Worm (Caenorhabditis elegans): ENCODE results near the gene lin-7.

Gene lin-7

DNA sequence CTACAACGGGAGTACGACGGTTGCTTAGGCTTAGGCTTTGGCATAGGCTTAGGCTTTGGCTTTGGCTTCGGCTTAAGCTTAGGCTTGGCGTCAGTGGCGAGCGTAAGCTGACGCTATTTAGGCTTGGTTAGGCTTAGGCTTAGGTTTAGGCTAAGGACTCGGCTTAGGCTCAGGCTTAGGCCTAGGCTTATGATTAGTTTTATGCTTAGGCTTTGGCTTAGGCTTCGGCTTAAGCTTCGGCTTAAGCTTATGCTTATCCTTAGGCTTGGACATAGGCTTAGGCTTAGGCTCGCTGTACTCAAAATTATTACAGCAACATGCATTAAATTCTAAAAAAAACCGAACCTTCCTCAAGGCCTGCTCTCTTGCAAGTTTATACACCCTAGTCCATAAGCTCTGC lies 25.4 kb upstream of the lin-7 start:
- TF ChIP-seq ceh-36 (tag; optimal IDR thresholded peaks at IDR 0.05) (peak; percentile 72), pes-1 (GFP tag; IDR thresholded peaks at IDR 0.05) (0 out of 2 replicates have a peak, but pooled peaks have one; percentile 18), F13C5.2 (tag; optimal IDR thresholded peaks at IDR 0.05) (no peak), hmbx-1 (tag; optimal IDR thresholded peaks at IDR 0.05) (no peak)

DNA sequence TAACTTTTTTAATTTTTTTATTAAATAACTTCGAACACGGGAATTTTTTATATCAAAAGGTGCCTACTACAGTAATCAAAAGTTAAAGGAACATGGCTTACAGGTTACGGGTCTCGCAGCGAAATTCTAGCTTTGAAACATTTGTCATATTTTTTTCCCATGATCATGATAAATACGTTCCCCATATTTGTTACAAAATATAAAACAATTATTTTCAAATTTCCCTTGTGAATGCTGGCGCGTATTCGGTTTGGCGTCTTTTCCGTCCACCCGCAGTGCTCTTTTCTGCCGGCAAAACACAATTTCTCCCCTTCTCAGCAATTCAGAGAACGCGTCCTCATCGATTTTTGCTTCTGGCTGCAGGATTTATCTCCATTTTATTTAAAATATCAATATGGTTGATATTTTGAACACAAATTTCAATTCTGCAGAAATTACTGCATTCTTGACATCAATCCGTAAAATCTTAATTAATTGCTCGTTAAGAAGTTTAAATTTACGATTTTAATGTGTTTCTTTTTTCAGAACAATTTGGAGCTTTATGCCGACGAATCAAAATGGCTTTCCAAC lies 16.1 kb upstream of the lin-7 start, which contains the start of gene imb-2:
Gene imb-2, plus strand, starts transcription at position 520 of the 570 bp plus-strand sequence.
- no peak for TF ChIP-seq ama-1 (optimal IDR thresholded peaks at IDR 0.05)
- no peak for TF ChIP-seq aly-1 (tag; optimal IDR thresholded peaks at IDR 0.05)
- no peak for TF ChIP-seq ceh-13 (GFP tag; optimal IDR thresholded peaks at IDR 0.05)
- TF ChIP-seq F13C5.2 (tag; optimal IDR thresholded peaks at IDR 0.05), result no peak
- TF ChIP-seq sea-1 (GFP tag; conservative IDR thresholded peaks at IDR 0.05), result no peak
- no peak for TF ChIP-seq hmbx-1 (tag; optimal IDR thresholded peaks at IDR 0.05)
- no peak for TF ChIP-seq ceh-36 (tag; optimal IDR thresholded peaks at IDR 0.05)
- TF ChIP-seq tra-4 (tag; optimal IDR thresholded peaks at IDR 0.05), result no peak
- no peak for TF ChIP-seq hnd-1 (tag; optimal IDR thresholded peaks at IDR 0.05)
- TF ChIP-seq B0310.2 (tag; optimal IDR thresholded peaks at IDR 0.05), result no peak
- TF ChIP-seq ets-7 (tag; optimal IDR thresholded peaks at IDR 0.05), result no peak
- TF ChIP-seq tbx-11 (GFP tag; IDR thresholded peaks at IDR 0.05), result no peak
- no peak for TF ChIP-seq hmg-4 (GFP tag; optimal IDR thresholded peaks at IDR 0.05)
- TF ChIP-seq scrt-1 (GFP tag; IDR thresholded peaks at IDR 0.05), result no peak
- no peak for TF ChIP-seq tbx-37 (GFP tag; conservative IDR thresholded peaks at IDR 0.05)
- no peak for TF ChIP-seq flt-1 (GFP tag; IDR thresholded peaks at IDR 0.05)
- TF ChIP-seq pes-1 (GFP tag; IDR thresholded peaks at IDR 0.05), result no peak

DNA sequence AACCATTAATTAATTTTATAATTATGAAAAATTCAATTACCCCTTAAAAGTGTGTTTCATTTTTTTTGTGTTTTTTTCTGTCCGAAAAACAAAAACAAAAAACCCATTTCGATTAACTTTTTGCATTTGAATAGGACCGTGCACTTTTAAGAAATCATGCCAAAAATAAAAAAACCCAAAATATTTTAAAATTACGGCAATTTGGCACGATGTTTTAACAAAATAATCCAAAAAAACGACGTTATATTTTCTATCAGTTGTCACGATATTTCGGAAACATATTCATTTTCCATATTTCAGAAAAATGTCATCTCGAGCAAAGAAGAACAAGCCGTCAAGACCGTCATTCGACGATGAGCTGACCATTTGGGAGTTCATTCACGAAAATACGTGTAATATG lies 12.5 kb upstream of the lin-7 start, which contains the start of gene tebp-1:
Gene tebp-1, plus strand, starts transcription at position 301 of the 400 bp plus-strand sequence.
- TF ChIP-seq ceh-36 (tag; optimal IDR thresholded peaks at IDR 0.05) (no peak), tbx-11 (GFP tag; IDR thresholded peaks at IDR 0.05) (no peak), B0310.2 (tag; optimal IDR thresholded peaks at IDR 0.05) (no peak), tra-4 (tag; optimal IDR thresholded peaks at IDR 0.05) (no peak), ets-7 (tag; optimal IDR thresholded peaks at IDR 0.05) (no peak), ceh-13 (GFP tag; optimal IDR thresholded peaks at IDR 0.05) (no peak), scrt-1 (GFP tag; IDR thresholded peaks at IDR 0.05) (no peak), F13C5.2 (tag; optimal IDR thresholded peaks at IDR 0.05) (no peak), tbx-37 (GFP tag; conservative IDR thresholded peaks at IDR 0.05) (no peak), pes-1 (GFP tag; IDR thresholded peaks at IDR 0.05) (no peak), sea-1 (GFP tag; conservative IDR thresholded peaks at IDR 0.05) (no peak), flt-1 (GFP tag; IDR thresholded peaks at IDR 0.05) (no peak), ama-1 (optimal IDR thresholded peaks at IDR 0.05) (no peak), hnd-1 (tag; optimal IDR thresholded peaks at IDR 0.05) (no peak), aly-1 (tag; optimal IDR thresholded peaks at IDR 0.05) (no peak), hmg-4 (GFP tag; optimal IDR thresholded peaks at IDR 0.05) (no peak)

DNA sequence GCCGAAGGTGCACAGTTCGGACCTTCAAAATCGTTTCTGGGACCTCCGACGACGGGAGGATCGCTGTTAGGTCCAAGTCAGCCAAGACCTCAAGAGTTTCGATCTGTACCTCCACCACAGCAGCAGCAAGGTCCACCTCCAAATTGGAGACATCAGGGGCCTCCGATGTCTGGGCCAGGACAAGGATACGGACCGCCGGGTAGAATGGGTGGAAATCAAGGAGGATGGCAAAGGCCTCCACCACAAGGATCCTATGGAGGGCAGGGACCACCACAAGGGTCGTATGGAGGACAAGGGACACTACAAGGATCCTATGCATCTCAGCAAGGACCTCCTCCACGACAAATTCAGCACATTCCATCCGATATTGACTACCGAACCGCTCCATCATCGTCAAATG lies 11.5 kb upstream of the lin-7 start:
- TF ChIP-seq tbx-11 (GFP tag; IDR thresholded peaks at IDR 0.05), result no peak
- no peak for TF ChIP-seq tra-4 (tag; optimal IDR thresholded peaks at IDR 0.05)
- no peak for TF ChIP-seq ceh-36 (tag; optimal IDR thresholded peaks at IDR 0.05)
- TF ChIP-seq hmg-4 (GFP tag; optimal IDR thresholded peaks at IDR 0.05), result no peak

DNA sequence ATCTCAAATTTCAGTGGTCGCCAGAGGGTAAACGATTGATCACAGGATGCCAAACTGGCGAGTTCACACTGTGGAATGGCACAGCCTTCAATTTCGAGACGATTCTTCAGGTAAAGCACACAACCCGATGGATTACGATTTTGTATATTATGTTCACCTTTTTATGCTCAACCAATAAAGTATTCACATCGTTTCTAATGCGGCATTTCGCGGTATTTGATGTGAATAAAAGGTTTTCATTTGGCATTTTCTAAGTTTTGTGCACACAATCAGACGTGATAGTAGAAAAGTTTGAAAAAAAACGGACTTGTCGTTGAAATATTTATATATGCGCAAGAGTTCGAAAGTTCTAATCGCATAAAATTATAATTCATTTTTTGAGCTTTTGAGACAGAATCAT lies 9.8 kb upstream of the lin-7 start:
- TF ChIP-seq hnd-1 (tag; optimal IDR thresholded peaks at IDR 0.05) (no peak), ceh-13 (GFP tag; optimal IDR thresholded peaks at IDR 0.05) (no peak), ama-1 (optimal IDR thresholded peaks at IDR 0.05) (no peak)

DNA sequence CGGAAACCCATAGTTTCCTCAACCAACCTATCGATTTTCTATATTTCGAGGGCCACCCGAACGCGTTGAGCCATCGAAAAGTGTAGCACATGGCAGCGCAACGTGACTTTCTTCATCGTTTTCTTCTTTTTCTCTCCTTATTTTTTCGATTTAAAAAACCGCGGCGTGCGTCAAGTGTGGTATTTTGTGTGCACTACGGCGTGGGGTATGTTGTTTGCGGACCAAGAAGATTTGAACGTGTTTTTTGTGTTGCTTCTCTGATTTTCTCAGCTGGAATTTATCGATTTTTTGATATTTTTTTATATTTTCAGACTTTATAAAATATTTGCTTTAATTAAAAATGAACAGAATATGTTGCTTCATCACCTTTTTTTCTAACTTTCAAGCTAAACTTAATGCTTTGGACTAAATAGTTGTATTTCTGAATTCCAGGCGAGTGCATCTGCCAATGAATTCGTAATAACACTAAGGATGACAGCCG lies 8.8 kb upstream of the lin-7 start, which contains the start of the genes agl-1 and pfs-2:
Gene agl-1, minus strand, starts transcription at position 178 of the 481 bp plus-strand sequence.
Gene pfs-2, plus strand, starts transcription at position 431 of the 481 bp plus-strand sequence.
- TF ChIP-seq F13C5.2 (tag; optimal IDR thresholded peaks at IDR 0.05) (peak; percentile 66), pes-1 (GFP tag; IDR thresholded peaks at IDR 0.05) (peak; percentile 59), ets-7 (tag; optimal IDR thresholded peaks at IDR 0.05) (no peak), hnd-1 (tag; optimal IDR thresholded peaks at IDR 0.05) (no peak), sea-1 (GFP tag; conservative IDR thresholded peaks at IDR 0.05) (0 out of 2 replicates have a peak, but pooled peaks have one; percentile 12), ceh-13 (GFP tag; optimal IDR thresholded peaks at IDR 0.05) (no peak), tbx-37 (GFP tag; conservative IDR thresholded peaks at IDR 0.05) (no peak), hmbx-1 (tag; optimal IDR thresholded peaks at IDR 0.05) (no peak), scrt-1 (GFP tag; IDR thresholded peaks at IDR 0.05) (0 out of 2 replicates have a peak, but pooled peaks have one; percentile 52), hmg-4 (GFP tag; optimal IDR thresholded peaks at IDR 0.05) (no peak), tra-4 (tag; optimal IDR thresholded peaks at IDR 0.05) (no peak), flt-1 (GFP tag; IDR thresholded peaks at IDR 0.05) (0 out of 2 replicates have a peak, but pooled peaks have one; percentile 47), aly-1 (tag; optimal IDR thresholded peaks at IDR 0.05) (no peak), B0310.2 (tag; optimal IDR thresholded peaks at IDR 0.05) (no peak), ceh-36 (tag; optimal IDR thresholded peaks at IDR 0.05) (no peak), tbx-11 (GFP tag; IDR thresholded peaks at IDR 0.05) (no peak), ama-1 (optimal IDR thresholded peaks at IDR 0.05) (no peak)

DNA sequence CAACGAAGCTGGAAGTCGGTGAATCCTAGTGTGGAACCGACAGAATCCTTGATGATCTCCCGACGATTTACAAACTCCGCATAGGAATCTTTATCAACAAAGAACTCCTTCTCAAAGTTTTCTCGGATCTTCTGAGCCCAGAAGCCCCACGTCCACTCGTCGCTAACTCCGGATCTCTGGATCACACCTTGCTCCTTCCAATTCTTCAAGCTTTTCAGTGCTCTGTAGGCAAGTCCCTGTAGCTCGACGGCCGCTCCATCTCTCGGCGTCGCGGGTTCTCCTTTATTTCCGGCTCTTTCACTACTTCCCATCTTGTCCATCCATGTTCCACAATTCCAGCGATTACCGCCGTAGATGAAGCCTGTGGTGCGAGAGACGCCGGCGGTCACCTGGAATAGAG lies 2.1 kb upstream of the lin-7 start:
- TF ChIP-seq hmbx-1 (tag; optimal IDR thresholded peaks at IDR 0.05) (no peak), ceh-13 (GFP tag; optimal IDR thresholded peaks at IDR 0.05) (no peak), tbx-37 (GFP tag; conservative IDR thresholded peaks at IDR 0.05) (no peak), sea-1 (GFP tag; conservative IDR thresholded peaks at IDR 0.05) (no peak), tra-4 (tag; optimal IDR thresholded peaks at IDR 0.05) (no peak), hnd-1 (tag; optimal IDR thresholded peaks at IDR 0.05) (no peak), B0310.2 (tag; optimal IDR thresholded peaks at IDR 0.05) (no peak), ets-7 (tag; optimal IDR thresholded peaks at IDR 0.05) (no peak)

DNA sequence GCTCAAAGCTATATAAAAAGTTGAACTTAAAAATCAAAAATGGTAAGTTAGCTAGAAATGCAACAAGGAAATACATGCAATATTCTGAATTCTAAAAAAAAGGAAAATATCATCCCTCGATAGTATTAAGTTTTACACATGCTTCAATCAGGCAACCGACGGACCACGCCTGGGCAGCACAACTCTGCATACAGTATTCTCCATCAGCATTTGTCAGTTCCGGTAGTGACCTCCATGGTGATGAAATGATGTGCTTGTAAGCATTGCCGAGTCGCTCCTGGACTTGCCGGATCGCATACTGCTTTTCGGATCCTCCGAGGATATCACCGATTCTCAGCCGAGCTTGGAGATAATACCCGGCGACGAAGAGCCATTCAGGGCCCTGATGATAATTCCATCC lies 1.6 kb upstream of the lin-7 start:
- TF ChIP-seq sea-1 (GFP tag; conservative IDR thresholded peaks at IDR 0.05), result 0 out of 2 replicates have a peak, but pooled peaks have one; percentile 7
- TF ChIP-seq ama-1 (optimal IDR thresholded peaks at IDR 0.05), result no peak

Data from whole organism, early embryonic.